Fruit fly (Drosophila melanogaster) whole organism, prepupa: Measurements from ENCODE around the gene CG5986.

ENCODE experiments used
- Blimp-1 ChIP-seq: fragments of 200-800 bp; sonication (Bioruptor generic); optimal IDR thresholded peaks from 3 replicates; lab custom pipeline; 2017; ENCODE audit warnings: missing biosample characterization, missing genetic modification characterization, mild to moderate bottlenecking, moderate library complexity, missing genetic modification reagents
- CG10631 ChIP-seq: fragments of 200-800 bp; sonication (Bioruptor generic); optimal IDR thresholded peaks from 2 replicates; lab custom pipeline; 2016; ENCODE audit warnings: missing biosample characterization, missing genetic modification characterization
- CG10669 ChIP-seq: fragments of 200-800 bp; sonication (Bioruptor generic); optimal IDR thresholded peaks from 3 replicates; lab custom pipeline; 2018; ENCODE audit warnings: missing biosample characterization, mild to moderate bottlenecking, missing genetic modification characterization, moderate library complexity
- CG11294 ChIP-seq: fragments of 200-800 bp; sonication (Bioruptor generic); IDR thresholded peaks from 2 replicates; pipeline ENCODE4 v1.3.6; 2022; ENCODE audit warnings: missing biosample characterization, missing genetic modification characterization
- CG11762 ChIP-seq: fragments of 200-800 bp; sonication (Bioruptor generic); optimal IDR thresholded peaks from 3 replicates; lab custom pipeline; 2016; ENCODE audit warnings: missing biosample characterization, missing genetic modification characterization; ENCODE audit not compliant: insufficient read depth
- CG15336 ChIP-seq: fragments of 200-800 bp; sonication (Bioruptor generic); IDR thresholded peaks from 2 replicates; pipeline ENCODE4 v1.3.6; 2022; ENCODE audit warnings: missing biosample characterization, missing genetic modification characterization
- CG1621 ChIP-seq: fragments of 200-800 bp; sonication (Bioruptor generic); optimal IDR thresholded peaks from 3 replicates; lab custom pipeline; 2018; ENCODE audit warnings: missing biosample characterization, mild to moderate bottlenecking, missing genetic modification characterization
- CG16779 ChIP-seq: fragments of 200-800 bp; sonication (Bioruptor generic); optimal IDR thresholded peaks from 3 replicates; lab custom pipeline; 2017; ENCODE audit warnings: missing biosample characterization, mild to moderate bottlenecking, missing genetic modification characterization
- CG3032 ChIP-seq: fragments of 200-800 bp; optimal IDR thresholded peaks from 2 replicates; lab custom pipeline; 2019; ENCODE audit warnings: missing biosample characterization, mild to moderate bottlenecking, missing genetic modification characterization, moderate library complexity
- CG31627 ChIP-seq: fragments of 200-800 bp; sonication (Bioruptor generic); optimal IDR thresholded peaks from 3 replicates; lab custom pipeline; 2016; ENCODE audit warnings: missing biosample characterization, missing genetic modification characterization
- CG34406 ChIP-seq: fragments of 200-800 bp; sonication (Bioruptor generic); optimal IDR thresholded peaks from 3 replicates; lab custom pipeline; 2016; ENCODE audit warnings: missing biosample characterization, missing genetic modification characterization
- CG3919 ChIP-seq: fragments of 200-800 bp; sonication (Bioruptor generic); optimal IDR thresholded peaks from 3 replicates; lab custom pipeline; 2016; ENCODE audit warnings: missing biosample characterization, missing genetic modification characterization
- CG4318 ChIP-seq: fragments of 200-800 bp; sonication (Bioruptor generic); optimal IDR thresholded peaks from 3 replicates; lab custom pipeline; 2017; ENCODE audit warnings: missing biosample characterization, mild to moderate bottlenecking, missing genetic modification characterization
- CG6163 ChIP-seq: fragments of 200-800 bp; sonication (Bioruptor generic); IDR thresholded peaks from 3 replicates; pipeline ENCODE4 v1.3.6; 2022; ENCODE audit warnings: missing biosample characterization, missing genetic modification characterization
- CG6792 ChIP-seq: fragments of 200-800 bp; sonication (Bioruptor generic); optimal IDR thresholded peaks from 3 replicates; lab custom pipeline; 2016; ENCODE audit warnings: missing biosample characterization, missing genetic modification characterization
- CG6808 ChIP-seq: fragments of 200-800 bp; sonication (Bioruptor generic); optimal IDR thresholded peaks from 3 replicates; lab custom pipeline; 2017; ENCODE audit warnings: missing biosample characterization, missing genetic modification characterization, mild to moderate bottlenecking, moderate library complexity, missing genetic modification reagents
- CG6854 ChIP-seq: fragments of 200-800 bp; sonication (Bioruptor generic); optimal IDR thresholded peaks from 2 replicates; lab custom pipeline; 2017; ENCODE audit warnings: missing biosample characterization, mild to moderate bottlenecking, missing genetic modification characterization
- CG7368 ChIP-seq: fragments of 200-800 bp; sonication (Bioruptor generic); optimal IDR thresholded peaks from 3 replicates; lab custom pipeline; 2016; ENCODE audit warnings: missing biosample characterization, missing genetic modification characterization
- CG8119 ChIP-seq: fragments of 200-800 bp; sonication (Bioruptor generic); IDR thresholded peaks from 3 replicates; pipeline ENCODE4 v1.3.6; 2022; ENCODE audit warnings: missing biosample characterization, missing genetic modification characterization
- CG8319 ChIP-seq: fragments of 200-800 bp; sonication (Bioruptor generic); optimal IDR thresholded peaks from 3 replicates; lab custom pipeline; 2016; ENCODE audit warnings: missing biosample characterization, missing genetic modification characterization
- CG9139 ChIP-seq: fragments of 200-800 bp; sonication (Bioruptor generic); optimal IDR thresholded peaks from 3 replicates; lab custom pipeline; 2017; ENCODE audit warnings: missing biosample characterization, mild to moderate bottlenecking, missing genetic modification characterization
- Eip75B ChIP-seq: fragments of 200-800 bp; sonication (Bioruptor generic); optimal IDR thresholded peaks from 3 replicates; lab custom pipeline; 2016; ENCODE audit warnings: missing biosample characterization, missing genetic modification characterization
- Eip78C ChIP-seq: fragments of 200-800 bp; sonication (Bioruptor generic); peaks from one replicate; lab custom pipeline; 2016; ENCODE audit warnings: missing biosample characterization, missing genetic modification characterization
- Eip93F ChIP-seq: fragments of 200-800 bp; sonication (Bioruptor generic); optimal IDR thresholded peaks from 2 replicates; lab custom pipeline; 2016; ENCODE audit warnings: missing biosample characterization, mild to moderate bottlenecking, missing genetic modification characterization
- Ets21C ChIP-seq: fragments of 200-800 bp; sonication (Bioruptor generic); optimal IDR thresholded peaks from 3 replicates; lab custom pipeline; 2016; ENCODE audit warnings: missing biosample characterization, missing genetic modification characterization
- Ets96B ChIP-seq: fragments of 200-800 bp; optimal IDR thresholded peaks from 2 replicates; lab custom pipeline; 2019; ENCODE audit warnings: missing biosample characterization, mild to moderate bottlenecking, missing genetic modification characterization, moderate library complexity
- Gug ChIP-seq: fragments of 200-800 bp; sonication (Bioruptor generic); IDR thresholded peaks from 2 replicates; pipeline ENCODE4 v1.3.6; 2022; ENCODE audit warnings: missing biosample characterization, missing genetic modification characterization
- Hr38 ChIP-seq: sonication (Bioruptor generic); optimal IDR thresholded peaks from 2 replicates; lab custom pipeline; 2016; ENCODE audit warnings: missing biosample characterization, missing genetic modification characterization
- Hr39 ChIP-seq: fragments of 200-800 bp; sonication (Bioruptor generic); optimal IDR thresholded peaks from 2 replicates; lab custom pipeline; 2016; ENCODE audit warnings: missing biosample characterization, missing genetic modification characterization
- Hr4 ChIP-seq: fragments of 200-800 bp; sonication (Bioruptor generic); optimal IDR thresholded peaks from 3 replicates; lab custom pipeline; 2016; ENCODE audit warnings: missing biosample characterization, missing genetic modification characterization
- Lpt ChIP-seq: fragments of 200-800 bp; sonication (Bioruptor generic); optimal IDR thresholded peaks from 3 replicates; lab custom pipeline; 2016; ENCODE audit warnings: missing biosample characterization, missing genetic modification characterization
- Met ChIP-seq: fragments of 200-800 bp; sonication (Bioruptor generic); optimal IDR thresholded peaks from 3 replicates; lab custom pipeline; 2016; ENCODE audit warnings: missing biosample characterization, missing genetic modification characterization
- Smox ChIP-seq: fragments of 200-800 bp; sonication (Bioruptor generic); optimal IDR thresholded peaks from 3 replicates; lab custom pipeline; 2016; ENCODE audit warnings: missing biosample characterization, missing genetic modification characterization
- Sox102F ChIP-seq: fragments of 200-800 bp; sonication (Bioruptor generic); optimal IDR thresholded peaks from 2 replicates; lab custom pipeline; 2016; ENCODE audit warnings: missing biosample characterization, mild to moderate bottlenecking, missing genetic modification characterization
- Sox14 ChIP-seq: fragments of 200-800 bp; sonication (Bioruptor generic); optimal IDR thresholded peaks from 3 replicates; lab custom pipeline; 2016; ENCODE audit warnings: missing biosample characterization, missing genetic modification characterization
- Sox15 ChIP-seq: fragments of 200-800 bp; sonication (Bioruptor generic); optimal IDR thresholded peaks from 3 replicates; lab custom pipeline; 2016; ENCODE audit warnings: missing biosample characterization, missing genetic modification characterization
- achi ChIP-seq: fragments of 200-800 bp; sonication (Bioruptor generic); optimal IDR thresholded peaks from 3 replicates; lab custom pipeline; 2016; ENCODE audit warnings: missing biosample characterization, missing genetic modification characterization
- acj6 ChIP-seq: fragments of 200-800 bp; sonication (Bioruptor generic); optimal IDR thresholded peaks from 3 replicates; lab custom pipeline; 2016; ENCODE audit warnings: missing biosample characterization, missing genetic modification characterization
- cyc ChIP-seq: fragments of 200-800 bp; sonication (Bioruptor generic); optimal IDR thresholded peaks from 3 replicates; lab custom pipeline; 2016; ENCODE audit warnings: missing biosample characterization, missing genetic modification characterization
- dac ChIP-seq: fragments of 200-800 bp; sonication (Bioruptor generic); optimal IDR thresholded peaks from 2 replicates; lab custom pipeline; 2017; ENCODE audit warnings: missing biosample characterization, mild to moderate bottlenecking, missing genetic modification characterization
- eg ChIP-seq: fragments of 200-800 bp; sonication (Bioruptor generic); IDR thresholded peaks from 3 replicates; pipeline ENCODE4 v1.3.6; 2022; ENCODE audit warnings: missing biosample characterization, missing genetic modification characterization
- esn ChIP-seq: fragments of 200-800 bp; sonication (Bioruptor generic); optimal IDR thresholded peaks from 2 replicates; lab custom pipeline; 2016; ENCODE audit warnings: missing biosample characterization, mild to moderate bottlenecking, missing genetic modification characterization, moderate library complexity
- fd59A ChIP-seq: fragments of 200-800 bp; sonication (Bioruptor generic); optimal IDR thresholded peaks from 2 replicates; lab custom pipeline; 2017; ENCODE audit warnings: missing biosample characterization, mild to moderate bottlenecking, missing genetic modification characterization, missing genetic modification reagents
- fd85E ChIP-seq: fragments of 200-800 bp; sonication (Bioruptor generic); optimal IDR thresholded peaks from 3 replicates; lab custom pipeline; 2016; ENCODE audit warnings: missing biosample characterization, missing genetic modification characterization
- lz ChIP-seq: fragments of 200-800 bp; sonication (Bioruptor generic); optimal IDR thresholded peaks from 3 replicates; lab custom pipeline; 2016; ENCODE audit warnings: missing biosample characterization, missing genetic modification characterization
- net ChIP-seq: fragments of 200-800 bp; sonication (Bioruptor generic); optimal IDR thresholded peaks from 3 replicates; lab custom pipeline; 2016; ENCODE audit warnings: missing biosample characterization, missing genetic modification characterization
- pdm3 ChIP-seq: fragments of 200-800 bp; sonication (Bioruptor generic); optimal IDR thresholded peaks from 3 replicates; lab custom pipeline; 2016; ENCODE audit warnings: missing biosample characterization, missing genetic modification characterization
- salr ChIP-seq, 2 experiments: fragments of 200-800 bp; sonication (Bioruptor generic); optimal IDR thresholded peaks; 3 replicates each; lab custom pipeline; 2016 to 2018; ENCODE audit warnings: missing biosample characterization in 2 of 2, missing genetic modification characterization in 2 of 2, mild to moderate bottlenecking in 1 of 2
- spab ChIP-seq: fragments of 200-800 bp; sonication (Bioruptor generic); optimal IDR thresholded peaks from 2 replicates; lab custom pipeline; 2017; ENCODE audit warnings: missing biosample characterization, mild to moderate bottlenecking, missing genetic modification characterization, missing genetic modification reagents
- ss ChIP-seq, 2 experiments: fragments of 200-800 bp; sonication (Bioruptor generic); optimal IDR thresholded peaks; 2 replicates in 1 of 2; 3 replicates in 1 of 2; lab custom pipeline; 2017 to 2018; ENCODE audit warnings: mild to moderate bottlenecking in 2 of 2, missing biosample characterization in 2 of 2, missing genetic modification characterization in 2 of 2, moderate library complexity in 1 of 2
- topi ChIP-seq: fragments of 200-800 bp; sonication (Bioruptor generic); optimal IDR thresholded peaks from 3 replicates; lab custom pipeline; 2016; ENCODE audit warnings: missing biosample characterization, missing genetic modification characterization
- vri ChIP-seq: fragments of 200-800 bp; sonication (Bioruptor generic); optimal IDR thresholded peaks from 3 replicates; lab custom pipeline; 2016; ENCODE audit warnings: missing biosample characterization, mild to moderate bottlenecking, missing genetic modification characterization

CG5986 gene

dm6 chr3R:24047226-24047976 lies at the start of gene CG5986:
Gene CG5986 (plus strand): TSS chr3R:24047790.
- TF ChIP-seq ss (GFP tag; optimal IDR thresholded peaks at IDR 0.05; lab: Kevin White, UChicago) (peak; percentile 36 to 55), achi (GFP tag; lab: Kevin White, UChicago) (no peak), Blimp-1 (GFP tag; lab: Kevin White, UChicago) (no peak), CG11762 (GFP tag; lab: Kevin White, UChicago) (no peak), CG8119 (GFP tag; lab: Robert Waterston, UW) (peak; percentile 74), Sox102F (GFP tag; lab: Kevin White, UChicago) (no peak), acj6 (GFP tag; lab: Kevin White, UChicago) (no peak), CG7368 (GFP tag; lab: Kevin White, UChicago) (no peak), CG1621 (tag; lab: Kevin White, UChicago) (no peak), CG8319 (GFP tag; lab: Kevin White, UChicago) (no peak), Met (no peak), CG4318 (GFP tag; lab: Kevin White, UChicago) (no peak), CG34406 (GFP tag; lab: Kevin White, UChicago) (no peak), Sox14 (GFP tag; lab: Kevin White, UChicago) (no peak), Gug (GFP tag; lab: Robert Waterston, UW) (no peak), eg (peak; percentile 79), CG6854 (peak; percentile 2), fd59A (GFP tag; lab: Kevin White, UChicago) (no peak), CG10669 (no peak), Eip93F (no peak), net (GFP tag; lab: Kevin White, UChicago) (no peak), salr (GFP tag; optimal IDR thresholded peaks at IDR 0.05; lab: Kevin White, UChicago) (no peak), esn (GFP tag; lab: Kevin White, UChicago) (no peak), dac (GFP tag; lab: Kevin White, UChicago) (no peak), CG31627 (no peak), topi (GFP tag; lab: Kevin White, UChicago) (no peak), CG6808 (peak; percentile 56), CG6163 (peak; percentile 73; the same call in 2 of the 3 replicates), vri (GFP tag; lab: Kevin White, UChicago) (no peak), Hr4 (GFP tag; lab: Kevin White, UChicago) (no peak), Smox (no peak), CG15336 (GFP tag; lab: Robert Waterston, UW) (peak; percentile 57), Sox15 (no peak), Ets96B (no peak), CG3919 (GFP tag; lab: Kevin White, UChicago) (peak; percentile 6), CG3032 (tag; lab: Kevin White, UChicago) (no peak), CG16779 (peak; percentile 56), Eip78C (GFP tag; lab: Kevin White, UChicago) (no peak), Hr38 (GFP tag; lab: Kevin White, UChicago) (no peak), spab (GFP tag; lab: Kevin White, UChicago) (no peak), Ets21C (GFP tag; lab: Kevin White, UChicago) (no peak), pdm3 (GFP tag; lab: Kevin White, UChicago) (no peak), Eip75B (no peak), cyc (GFP tag; lab: Kevin White, UChicago) (no peak), CG11294 (GFP tag; lab: Robert Waterston, UW) (no peak; the same call in 1 of the 2 replicates), lz (GFP tag; lab: Kevin White, UChicago) (no peak), CG9139 (GFP tag; lab: Kevin White, UChicago) (no peak), CG10631 (GFP tag; lab: Kevin White, UChicago) (no peak), fd85E (peak; percentile 15), CG6792 (GFP tag; lab: Kevin White, UChicago) (no peak), Hr39 (no peak), Lpt (GFP tag; lab: Kevin White, UChicago) (peak; percentile 39)
